Worm (Caenorhabditis elegans) whole organism, late embryonic: Measurements from ENCODE around the gene W02F12.2.

ENCODE experiments used
- C08G9.2 ChIP-seq: sonication (generic microtip); optimal IDR thresholded peaks from 2 replicates; lab custom pipeline; 2016; ENCODE audit warnings: mild to moderate bottlenecking, missing genetic modification characterization, moderate library complexity, missing compliant biosample characterization
- ama-1 ChIP-seq: fragments of 150-350 bp; optimal IDR thresholded peaks from 2 replicates; lab custom pipeline; 2014
- ceh-14 ChIP-seq: sonication (generic microtip); optimal IDR thresholded peaks from 2 replicates; lab custom pipeline; 2016; ENCODE audit warnings: missing genotype, missing genetic modification characterization, missing compliant biosample characterization
- hlh-30 ChIP-seq: sonication (generic microtip); optimal IDR thresholded peaks from 2 replicates; lab custom pipeline; 2017; ENCODE audit warnings: antibody characterized with exemption, missing genetic modification characterization, missing compliant biosample characterization; ENCODE audit not compliant: insufficient read depth
- unc-42 ChIP-seq: sonication (generic microtip); optimal IDR thresholded peaks from 2 replicates; lab custom pipeline; 2016; ENCODE audit warnings: missing genotype, missing genetic modification characterization, missing compliant biosample characterization

- no peak for TF ChIP-seq C08G9.2 (tag; lab: Kevin White, UChicago)
- TF ChIP-seq unc-42 (tag; lab: Kevin White, UChicago): no peak
- TF ChIP-seq hlh-30 (tag; lab: Kevin White, UChicago): no peak
- no peak for TF ChIP-seq ama-1 (lab: Kevin White, UChicago)
- TF ChIP-seq ceh-14 (tag; lab: Kevin White, UChicago): no peak
Observed at ce11 chrV:6662505-6662904, 34.9 kb downstream of the W02F12.2 start.
